Fruit fly (Drosophila melanogaster): ENCODE measurements around the gene CG13622.

Gene CG13622

dm6 chr3R:24543033-24543675, 19.7 kb upstream of the CG13622 start:
- TF ChIP-seq gl (tag; optimal IDR thresholded peaks at IDR 0.05), result peak; percentile 52
- TF ChIP-seq CG15710 (tag; optimal IDR thresholded peaks at IDR 0.05), result peak; percentile 90
- peak; percentile 89 for TF ChIP-seq Pif1B (GFP tag; optimal IDR thresholded peaks at IDR 0.05)
- peak; percentile 73 for TF ChIP-seq CG8159 (tag; optimal IDR thresholded peaks at IDR 0.05)
- TF ChIP-seq fd96Ca (GFP tag; IDR thresholded peaks at IDR 0.05), result peak; percentile 88
- no peak for TF ChIP-seq CG13204 (GFP tag; optimal IDR thresholded peaks at IDR 0.05)
- peak; percentile 70; the same call in 1 of the 2 replicates for TF ChIP-seq CG10348 (GFP tag; IDR thresholded peaks at IDR 0.05)
- peak; percentile 68 for TF ChIP-seq CG9948 (tag; optimal IDR thresholded peaks at IDR 0.05)
- TF ChIP-seq Ets98B (GFP tag; IDR thresholded peaks at IDR 0.05), result peak; percentile 97
- peak; percentile 64 for TF ChIP-seq CG17806 (tag; optimal IDR thresholded peaks at IDR 0.05)
- TF ChIP-seq EcR (GFP tag; optimal IDR thresholded peaks at IDR 0.05), result peak; percentile 37
- peak; percentile 93 for TF ChIP-seq CG12605 (GFP tag; IDR thresholded peaks at IDR 0.05)
- no peak for TF ChIP-seq CG8301 (tag; optimal IDR thresholded peaks at IDR 0.05)
- peak; percentile 96 for TF ChIP-seq CG32121 (GFP tag; IDR thresholded peaks at IDR 0.05)
- peak; percentile 92 for TF ChIP-seq Pif1A (GFP tag; optimal IDR thresholded peaks at IDR 0.05)
- TF ChIP-seq rn (GFP tag; IDR thresholded peaks at IDR 0.05), result peak; percentile 84
- TF ChIP-seq CG14655 (GFP tag; optimal IDR thresholded peaks at IDR 0.05), result no peak
- peak; percentile 87 for TF ChIP-seq CG34367 (tag; optimal IDR thresholded peaks at IDR 0.05)
- TF ChIP-seq Snoo (tag; optimal IDR thresholded peaks at IDR 0.05), result peak; percentile 92
- TF ChIP-seq D1 (tag; optimal IDR thresholded peaks at IDR 0.05), result no peak
- TF ChIP-seq CG4496 (GFP tag; IDR thresholded peaks at IDR 0.05), result peak; percentile 96

- TF ChIP-seq EcR (GFP tag; optimal IDR thresholded peaks at IDR 0.05), result no peak
- TF ChIP-seq D1 (tag; optimal IDR thresholded peaks at IDR 0.05), result no peak
- TF ChIP-seq fd96Ca (GFP tag; IDR thresholded peaks at IDR 0.05), result no peak
- no peak for TF ChIP-seq CG15710 (tag; optimal IDR thresholded peaks at IDR 0.05)
- no peak for TF ChIP-seq CG14655 (GFP tag; optimal IDR thresholded peaks at IDR 0.05)
- no peak for TF ChIP-seq Snoo (tag; optimal IDR thresholded peaks at IDR 0.05)
- TF ChIP-seq gl (tag; optimal IDR thresholded peaks at IDR 0.05), result no peak
- TF ChIP-seq CG8301 (tag; optimal IDR thresholded peaks at IDR 0.05), result no peak
- TF ChIP-seq Pif1A (GFP tag; optimal IDR thresholded peaks at IDR 0.05), result no peak
Measured at dm6 chr3R:24530328-24530727, 6.8 kb upstream of the CG13622 start, which contains the start of the genes CG13623 and ana1. TSS of gene CG13623 (minus strand) at chr3R:24530558. TSS of gene ana1 (plus strand) at chr3R:24530576.

dm6 chr3R:24527845-24528244, 4.4 kb upstream of the CG13622 start, which contains the start of gene CG6607:
TSS of gene CG6607 (plus strand) at chr3R:24528047.
- TF ChIP-seq CG8159 (tag; optimal IDR thresholded peaks at IDR 0.05) (no peak), CG9948 (tag; optimal IDR thresholded peaks at IDR 0.05) (no peak), rn (GFP tag; IDR thresholded peaks at IDR 0.05) (no peak), CG12605 (GFP tag; IDR thresholded peaks at IDR 0.05) (no peak)

dm6 chr3R:24525983-24526661, 2.6 kb upstream of the CG13622 start:
- peak; percentile 33; the same call in 1 of the 2 replicates for TF ChIP-seq Ets98B (GFP tag; IDR thresholded peaks at IDR 0.05)
- TF ChIP-seq rn (GFP tag; IDR thresholded peaks at IDR 0.05), result peak; percentile 54; the same call in 1 of the 2 replicates
- no peak for TF ChIP-seq gl (tag; optimal IDR thresholded peaks at IDR 0.05)
- TF ChIP-seq EcR (GFP tag; optimal IDR thresholded peaks at IDR 0.05), result peak; percentile 46
- no peak for TF ChIP-seq Pif1A (GFP tag; optimal IDR thresholded peaks at IDR 0.05)
- peak; percentile 68; the same call in 1 of the 3 replicates for TF ChIP-seq fd96Ca (GFP tag; IDR thresholded peaks at IDR 0.05)
- peak; percentile 73 for TF ChIP-seq CG4496 (GFP tag; IDR thresholded peaks at IDR 0.05)

dm6 chr3R:24524426-24524974, 1.0 kb upstream of the CG13622 start, which contains the start of gene Jhbp12:
TSS of gene Jhbp12 (plus strand) at chr3R:24524794.
- no peak for TF ChIP-seq Ets98B (GFP tag; IDR thresholded peaks at IDR 0.05)
- peak; percentile 76 for TF ChIP-seq EcR (GFP tag; optimal IDR thresholded peaks at IDR 0.05)
- 0 out of 3 replicates have a peak, but pooled peaks have one; percentile 24 for TF ChIP-seq fd96Ca (GFP tag; IDR thresholded peaks at IDR 0.05)

dm6 chr3R:24521313-24521712, 2.2 kb downstream of the CG13622 start:
- TF ChIP-seq CG14655 (GFP tag; optimal IDR thresholded peaks at IDR 0.05), result no peak
- no peak for TF ChIP-seq CG4496 (GFP tag; IDR thresholded peaks at IDR 0.05)
- no peak for TF ChIP-seq CG8301 (tag; optimal IDR thresholded peaks at IDR 0.05)

dm6 chr3R:24518150-24518580, 5.3 kb downstream of the CG13622 start, which contains the start of gene Pp1alpha-96A:
TSS of gene Pp1alpha-96A (plus strand) at chr3R:24518270.
- no peak for TF ChIP-seq Pif1B (GFP tag; optimal IDR thresholded peaks at IDR 0.05)
- no peak for TF ChIP-seq CG8159 (tag; optimal IDR thresholded peaks at IDR 0.05)
- TF ChIP-seq CG34367 (tag; optimal IDR thresholded peaks at IDR 0.05), result no peak
- no peak for TF ChIP-seq CG14655 (GFP tag; optimal IDR thresholded peaks at IDR 0.05)

All from whole organism, pupa.